Worm (Caenorhabditis elegans) whole organism, late embryonic: ENCODE data around the gene clec-123.

Experiments
- C08G9.2 ChIP-seq: sonication (generic microtip); optimal IDR thresholded peaks from 2 replicates; lab custom pipeline; 2016; ENCODE audit warnings: mild to moderate bottlenecking, missing genetic modification characterization, moderate library complexity, missing compliant biosample characterization
- Y22D7AL.16 ChIP-seq: sonication (generic microtip); optimal IDR thresholded peaks from 2 replicates; lab custom pipeline; 2016; ENCODE audit warnings: missing genetic modification characterization, missing compliant biosample characterization
- ahr-1 ChIP-seq: sonication (generic microtip); optimal IDR thresholded peaks from 2 replicates; lab custom pipeline; 2016; ENCODE audit warnings: missing genetic modification characterization, missing compliant biosample characterization
- ama-1 ChIP-seq: fragments of 150-350 bp; optimal IDR thresholded peaks from 2 replicates; lab custom pipeline; 2014
- ceh-14 ChIP-seq: sonication (generic microtip); optimal IDR thresholded peaks from 2 replicates; lab custom pipeline; 2016; ENCODE audit warnings: missing genotype, missing genetic modification characterization, missing compliant biosample characterization
- ceh-18 ChIP-seq: sonication (generic microtip); optimal IDR thresholded peaks from 2 replicates; lab custom pipeline; 2016; ENCODE audit warnings: missing genetic modification characterization, missing compliant biosample characterization
- ceh-22 ChIP-seq: sonication (generic microtip); optimal IDR thresholded peaks from 2 replicates; lab custom pipeline; 2017; ENCODE audit warnings: missing biosample characterization, missing genetic modification characterization
- ceh-24 ChIP-seq: sonication (generic microtip); optimal IDR thresholded peaks from 2 replicates; lab custom pipeline; 2016; ENCODE audit warnings: mild to moderate bottlenecking, missing genetic modification characterization, missing compliant biosample characterization
- ceh-30 ChIP-seq: fragments of 150-350 bp; optimal IDR thresholded peaks from 2 replicates; lab custom pipeline; 2014; ENCODE audit warnings: missing biosample characterization, missing genetic modification characterization
- ceh-6 ChIP-seq: fragments of 200-800 bp; sonication (Bioruptor generic); optimal IDR thresholded peaks from 2 replicates; lab custom pipeline; 2018; ENCODE audit warnings: mild to moderate bottlenecking, missing genetic modification characterization, missing compliant biosample characterization
- che-1 ChIP-seq: sonication (generic microtip); optimal IDR thresholded peaks from 2 replicates; lab custom pipeline; 2016; ENCODE audit warnings: mild to moderate bottlenecking, missing genetic modification characterization, missing compliant biosample characterization
- elt-2 ChIP-seq: sonication (generic microtip); optimal IDR thresholded peaks from 2 replicates; lab custom pipeline; 2016; ENCODE audit warnings: missing genetic modification reagents, missing genetic modification characterization, missing compliant biosample characterization
- elt-4 ChIP-seq: sonication (generic microtip); optimal IDR thresholded peaks from 2 replicates; lab custom pipeline; 2016; ENCODE audit warnings: missing genetic modification characterization, missing compliant biosample characterization
- ets-4 ChIP-seq: sonication (generic microtip); optimal IDR thresholded peaks from 2 replicates; lab custom pipeline; 2016; ENCODE audit warnings: missing genetic modification characterization, missing compliant biosample characterization
- fax-1 ChIP-seq: sonication (generic microtip); optimal IDR thresholded peaks from 2 replicates; lab custom pipeline; 2016; ENCODE audit warnings: missing genotype, missing genetic modification characterization, missing compliant biosample characterization
- fkh-10 ChIP-seq: fragments of 150-350 bp; optimal IDR thresholded peaks from 2 replicates; lab custom pipeline; 2014; ENCODE audit warnings: missing biosample characterization, missing genetic modification reagents, missing genetic modification characterization
- fkh-6 ChIP-seq: sonication (generic microtip); optimal IDR thresholded peaks from 2 replicates; lab custom pipeline; 2016; ENCODE audit warnings: missing genetic modification characterization, missing compliant biosample characterization
- gmeb-2 ChIP-seq: sonication (generic microtip); optimal IDR thresholded peaks from 2 replicates; lab custom pipeline; 2016; ENCODE audit warnings: missing genetic modification characterization, inconsistent platforms, missing compliant biosample characterization
- hlh-13 ChIP-seq: fragments of 200-800 bp; sonication (Bioruptor generic); optimal IDR thresholded peaks from 2 replicates; lab custom pipeline; 2018; ENCODE audit warnings: mild to moderate bottlenecking, missing genetic modification characterization, missing compliant biosample characterization
- hlh-6 ChIP-seq: sonication (generic microtip); optimal IDR thresholded peaks from 2 replicates; lab custom pipeline; 2016; ENCODE audit warnings: missing genotype, missing genetic modification characterization, missing compliant biosample characterization
- hlh-8 ChIP-seq: sonication (generic microtip); optimal IDR thresholded peaks from 2 replicates; lab custom pipeline; 2016; ENCODE audit warnings: missing genotype, missing genetic modification characterization, missing compliant biosample characterization
- lim-6 ChIP-seq: sonication (generic microtip); optimal IDR thresholded peaks from 2 replicates; lab custom pipeline; 2016; ENCODE audit warnings: missing genetic modification characterization, missing compliant biosample characterization
- lin-11 ChIP-seq: fragments of 200-800 bp; sonication (Bioruptor generic); optimal IDR thresholded peaks from 2 replicates; lab custom pipeline; 2018; ENCODE audit warnings: mild to moderate bottlenecking, missing genetic modification characterization, missing compliant biosample characterization
- madf-2 ChIP-seq: sonication (generic microtip); optimal IDR thresholded peaks from 2 replicates; lab custom pipeline; 2017; ENCODE audit warnings: missing genetic modification characterization, missing compliant biosample characterization
- mec-3 ChIP-seq: sonication (generic microtip); optimal IDR thresholded peaks from 2 replicates; lab custom pipeline; 2016; ENCODE audit warnings: borderline replicate concordance, missing genetic modification characterization, missing compliant biosample characterization
- nfya-1 ChIP-seq: sonication (generic microtip); optimal IDR thresholded peaks from 2 replicates; lab custom pipeline; 2017; ENCODE audit warnings: missing genetic modification characterization, mild to moderate bottlenecking, missing compliant biosample characterization, antibody characterized with exemption, moderate library complexity
- nhr-11 ChIP-seq: fragments of 150-350 bp; optimal IDR thresholded peaks from 2 replicates; lab custom pipeline; 2014; ENCODE audit warnings: missing biosample characterization, missing genetic modification characterization
- pqm-1 ChIP-seq: sonication (generic microtip); optimal IDR thresholded peaks from 2 replicates; lab custom pipeline; 2016; ENCODE audit warnings: missing genetic modification characterization, missing compliant biosample characterization
- ref-2 ChIP-seq: sonication (generic microtip); optimal IDR thresholded peaks from 2 replicates; lab custom pipeline; 2016; ENCODE audit warnings: missing genetic modification characterization, missing compliant biosample characterization
- sdc-2 ChIP-seq: sonication (generic microtip); optimal IDR thresholded peaks from 2 replicates; lab custom pipeline; 2016; ENCODE audit warnings: missing genotype, missing genetic modification characterization, missing compliant biosample characterization
- syd-9 ChIP-seq: sonication (generic microtip); optimal IDR thresholded peaks from 2 replicates; lab custom pipeline; 2016; ENCODE audit warnings: mild to moderate bottlenecking, missing genetic modification characterization, moderate library complexity, missing compliant biosample characterization
- tbx-2 ChIP-seq: sonication (generic microtip); optimal IDR thresholded peaks from 2 replicates; lab custom pipeline; 2016; ENCODE audit warnings: missing genetic modification characterization, missing compliant biosample characterization
- unc-42 ChIP-seq: sonication (generic microtip); optimal IDR thresholded peaks from 2 replicates; lab custom pipeline; 2016; ENCODE audit warnings: missing genotype, missing genetic modification characterization, missing compliant biosample characterization
- unc-86 ChIP-seq: sonication (generic microtip); optimal IDR thresholded peaks from 2 replicates; lab custom pipeline; 2016; ENCODE audit warnings: missing genetic modification characterization, missing compliant biosample characterization
- ztf-16 ChIP-seq: sonication (generic microtip); optimal IDR thresholded peaks from 2 replicates; lab custom pipeline; 2017; ENCODE audit warnings: missing genetic modification characterization, missing compliant biosample characterization

Gene clec-123

DNA sequence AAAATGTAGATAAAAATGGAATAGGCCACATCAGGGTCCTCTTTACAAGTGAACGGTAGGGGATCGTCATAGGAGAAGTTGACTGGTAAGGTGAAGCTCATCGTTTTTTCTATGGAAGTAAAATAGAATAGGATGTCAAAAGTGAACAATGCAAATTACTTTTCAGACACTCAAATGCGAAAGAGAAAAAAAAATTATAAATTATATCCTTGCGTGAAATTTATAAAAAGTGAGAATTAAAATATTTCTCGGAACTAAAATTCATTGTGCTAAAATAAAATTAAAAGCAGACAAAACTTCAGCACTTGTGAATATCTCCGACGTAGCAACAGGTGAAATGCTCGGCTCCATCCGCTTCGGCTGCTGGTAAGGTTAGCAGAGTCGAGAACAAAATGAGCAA lies 20.7 kb upstream of the clec-123 start, which contains the start of gene srg-22:
TSS of gene srg-22 (minus strand) at position 101 of the 400 bp plus-strand sequence.
- no peak for TF ChIP-seq ama-1 (lab: Kevin White, UChicago)
- no peak for TF ChIP-seq lin-11 (tag; lab: Kevin White, UChicago)
- TF ChIP-seq ceh-6 (GFP tag; lab: Kevin White, UChicago) = no peak
- TF ChIP-seq sdc-2 (tag; lab: Kevin White, UChicago) = no peak
- no peak for TF ChIP-seq ceh-30 (tag; lab: Kevin White, UChicago)
- no peak for TF ChIP-seq syd-9 (tag; lab: Kevin White, UChicago)
- no peak for TF ChIP-seq ceh-14 (tag; lab: Kevin White, UChicago)
- TF ChIP-seq C08G9.2 (tag; lab: Kevin White, UChicago) = no peak
- TF ChIP-seq nfya-1 (tag; lab: Kevin White, UChicago) = no peak
- TF ChIP-seq fkh-6 (tag; lab: Kevin White, UChicago) = no peak
- no peak for TF ChIP-seq ceh-18 (tag; lab: Kevin White, UChicago)
- no peak for TF ChIP-seq unc-86 (tag; lab: Kevin White, UChicago)
- no peak for TF ChIP-seq unc-42 (tag; lab: Kevin White, UChicago)
- TF ChIP-seq tbx-2 (tag; lab: Kevin White, UChicago) = no peak
- TF ChIP-seq ceh-22 (tag; lab: Kevin White, UChicago) = no peak
- TF ChIP-seq ceh-24 (tag; lab: Kevin White, UChicago) = no peak

DNA sequence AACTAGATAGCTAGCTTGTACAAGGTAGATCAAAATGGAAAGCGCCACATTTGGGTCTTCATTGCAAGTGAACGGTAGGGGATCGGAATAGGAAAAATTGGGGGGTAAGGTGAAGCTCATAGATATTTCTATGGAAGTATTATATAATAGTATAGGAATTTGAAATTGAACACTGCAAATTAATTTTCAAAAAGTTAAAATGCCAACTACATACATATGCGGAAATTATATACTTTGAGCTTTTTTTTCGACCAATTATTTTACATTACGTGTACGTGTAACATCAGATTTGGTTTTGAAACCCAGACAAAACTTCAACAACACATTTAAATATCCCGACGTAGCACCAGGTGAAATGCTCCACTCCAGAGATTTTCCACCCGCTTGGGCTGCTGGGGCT lies 18.0 kb upstream of the clec-123 start, which contains the start of gene srg-23:
TSS of gene srg-23 (minus strand) at position 101 of the 400 bp plus-strand sequence.
- TF ChIP-seq pqm-1 (tag; lab: Kevin White, UChicago) (no peak), ceh-18 (tag; lab: Kevin White, UChicago) (no peak), gmeb-2 (no peak), ref-2 (tag; lab: Kevin White, UChicago) (no peak), ets-4 (tag; lab: Kevin White, UChicago) (no peak)

DNA sequence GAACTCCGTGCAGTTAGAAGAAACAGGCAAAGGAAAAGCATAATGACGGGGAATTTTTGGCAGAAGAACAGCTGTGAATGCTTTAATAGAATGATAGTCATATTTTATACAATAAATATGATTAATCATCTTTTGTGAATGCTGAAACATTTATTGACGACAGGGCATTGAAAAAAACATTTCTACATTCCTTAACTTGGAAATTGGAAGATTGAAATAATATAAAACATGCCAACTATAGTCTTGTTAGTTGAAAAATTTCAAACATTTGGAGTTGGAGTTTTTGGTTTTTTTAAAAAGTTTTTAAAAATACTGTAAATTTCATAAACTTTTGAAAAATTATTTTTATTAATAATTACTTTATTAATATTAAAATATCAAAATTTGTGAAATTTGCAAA lies 17.2 kb upstream of the clec-123 start, which contains the start of gene Y25C1A.14:
TSS of gene Y25C1A.14 (minus strand) at position 101 of the 400 bp plus-strand sequence.
- TF ChIP-seq fax-1 (tag; lab: Kevin White, UChicago) = no peak
- no peak for TF ChIP-seq ahr-1

DNA sequence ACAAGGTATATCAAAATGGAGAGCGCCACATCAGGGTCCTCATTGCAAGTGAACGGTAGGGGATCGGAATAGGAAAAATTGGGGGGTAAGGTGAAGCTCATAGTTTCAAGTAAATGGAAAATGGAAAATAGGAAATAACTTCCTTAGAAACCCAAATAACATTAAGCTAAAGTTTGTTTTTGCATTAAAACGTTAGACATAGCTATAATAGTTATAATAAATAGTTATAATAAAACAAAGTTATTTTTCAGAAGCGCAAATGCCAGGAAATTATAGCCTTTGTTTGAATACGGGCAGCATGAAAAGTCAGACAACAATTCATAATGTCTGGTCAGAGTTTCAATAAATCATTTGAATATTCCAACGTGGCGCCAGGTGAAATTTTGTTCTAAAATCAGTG lies 13.5 kb upstream of the clec-123 start, which contains the start of gene srg-24:
TSS of gene srg-24 (minus strand) at position 101 of the 400 bp plus-strand sequence.
- TF ChIP-seq mec-3 (tag; lab: Kevin White, UChicago) = no peak
- TF ChIP-seq ahr-1 = no peak
- no peak for TF ChIP-seq fkh-10 (GFP tag; lab: Kevin White, UChicago)
- no peak for TF ChIP-seq madf-2 (tag; lab: Kevin White, UChicago)
- no peak for TF ChIP-seq pqm-1 (tag; lab: Kevin White, UChicago)

DNA sequence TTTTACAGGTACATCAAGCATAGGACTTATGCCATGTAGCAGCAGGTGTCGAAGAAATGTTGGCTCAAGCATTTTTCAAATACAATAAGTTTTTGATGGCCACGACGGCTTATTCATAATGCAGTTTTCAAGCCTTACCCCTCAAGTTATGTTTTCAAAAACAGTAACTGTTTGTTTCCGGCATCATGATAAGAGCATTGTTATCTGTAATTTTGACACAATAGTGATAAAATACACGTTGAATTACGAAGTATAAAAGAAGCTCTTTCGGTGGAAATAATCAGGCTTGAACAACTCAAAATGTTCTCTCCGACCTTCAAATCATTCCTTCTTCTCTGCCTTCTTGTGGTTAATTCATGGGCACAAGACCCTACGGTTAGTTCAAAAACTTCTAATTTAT lies 12.0 kb upstream of the clec-123 start, which contains the start of gene clec-121:
TSS of gene clec-121 (plus strand) at position 301 of the 400 bp plus-strand sequence.
- TF ChIP-seq hlh-8 (tag; lab: Kevin White, UChicago) = no peak
- no peak for TF ChIP-seq elt-4
- no peak for TF ChIP-seq nfya-1 (tag; lab: Kevin White, UChicago)
- TF ChIP-seq unc-42 (tag; lab: Kevin White, UChicago) = no peak
- no peak for TF ChIP-seq ztf-16 (tag; lab: Kevin White, UChicago)
- no peak for TF ChIP-seq pqm-1 (tag; lab: Kevin White, UChicago)
- no peak for TF ChIP-seq ceh-24 (tag; lab: Kevin White, UChicago)
- no peak for TF ChIP-seq madf-2 (tag; lab: Kevin White, UChicago)
- TF ChIP-seq ahr-1 = no peak
- TF ChIP-seq elt-2 = no peak
- TF ChIP-seq che-1 (tag; lab: Kevin White, UChicago) = no peak
- TF ChIP-seq hlh-13 (GFP tag; lab: Kevin White, UChicago) = no peak
- no peak for TF ChIP-seq lim-6 (tag; lab: Kevin White, UChicago)
- no peak for TF ChIP-seq gmeb-2
- TF ChIP-seq ama-1 (lab: Kevin White, UChicago) = no peak
- TF ChIP-seq hlh-6 (tag; lab: Kevin White, UChicago) = no peak
- no peak for TF ChIP-seq Y22D7AL.16 (tag; lab: Kevin White, UChicago)
- no peak for TF ChIP-seq mec-3 (tag; lab: Kevin White, UChicago)
- no peak for TF ChIP-seq nhr-11 (tag; lab: Kevin White, UChicago)
